Fruit fly (Drosophila melanogaster) whole organism, embryonic: Measurements from ENCODE around the gene Cyp12a4.

Experiments
- Atf-2 ChIP-seq: fragments of 200-800 bp; sonication (Bioruptor generic); optimal IDR thresholded peaks from 2 replicates; lab custom pipeline; 2016; ENCODE audit warnings: missing biosample characterization, missing genetic modification characterization
- Awh ChIP-seq: fragments of 200-800 bp; sonication (Bioruptor generic); IDR thresholded peaks from 2 replicates; pipeline ENCODE4, ENCODE4 v1.3.6; 2022; ENCODE audit warnings: missing biosample characterization, missing genetic modification characterization
- CG10267 ChIP-seq: fragments of 200-800 bp; sonication (Bioruptor generic); optimal IDR thresholded peaks from 2 replicates; lab custom pipeline; 2018; ENCODE audit warnings: missing biosample characterization, mild to moderate bottlenecking, missing genetic modification characterization, moderate library complexity
- CG10462 ChIP-seq: fragments of 200-800 bp; sonication (Bioruptor generic); optimal IDR thresholded peaks from 2 replicates; lab custom pipeline; 2016; ENCODE audit warnings: missing biosample characterization, missing genetic modification characterization
- CG12236 ChIP-seq: fragments of 200-800 bp; sonication (Bioruptor generic); optimal IDR thresholded peaks from 2 replicates; lab custom pipeline; 2016; ENCODE audit warnings: missing biosample characterization, missing genetic modification characterization
- CG13296 ChIP-seq: fragments of 200-800 bp; sonication (Bioruptor generic); optimal IDR thresholded peaks from 3 replicates; lab custom pipeline; 2018; ENCODE audit warnings: missing biosample characterization, mild to moderate bottlenecking, missing genetic modification characterization
- CG14710 ChIP-seq: fragments of 200-800 bp; sonication (Bioruptor generic); optimal IDR thresholded peaks from 3 replicates; lab custom pipeline; 2019; ENCODE audit warnings: missing biosample characterization, mild to moderate bottlenecking, missing genetic modification characterization, moderate library complexity
- CG15479 ChIP-seq: fragments of 200-800 bp; sonication (Bioruptor generic); optimal IDR thresholded peaks from 3 replicates; lab custom pipeline; 2019; ENCODE audit warnings: missing biosample characterization, mild to moderate bottlenecking, missing genetic modification characterization, moderate library complexity
- CG15514 ChIP-seq: fragments of 200-800 bp; sonication (Bioruptor generic); optimal IDR thresholded peaks from 3 replicates; lab custom pipeline; 2017; ENCODE audit warnings: missing biosample characterization, missing genetic modification characterization, mild to moderate bottlenecking, moderate library complexity, missing genetic modification reagents
- CG1647 ChIP-seq: fragments of 200-800 bp; sonication (Bioruptor generic); optimal IDR thresholded peaks from 3 replicates; lab custom pipeline; 2016; ENCODE audit warnings: missing biosample characterization, missing genetic modification characterization
- CG16813 ChIP-seq: fragments of 200-800 bp; sonication (Bioruptor generic); IDR thresholded peaks from 3 replicates; pipeline ENCODE4 v1.3.6; 2022; ENCODE audit warnings: missing biosample characterization, missing genetic modification characterization; ENCODE audit not compliant: partially characterized antibody
- CG17829 ChIP-seq: fragments of 200-800 bp; optimal IDR thresholded peaks from 2 replicates; lab custom pipeline; 2019; ENCODE audit warnings: missing biosample characterization, mild to moderate bottlenecking, missing genetic modification characterization, moderate library complexity
- CG18476 ChIP-seq: fragments of 200-800 bp; sonication (Bioruptor generic); optimal IDR thresholded peaks from 2 replicates; lab custom pipeline; 2016; ENCODE audit warnings: missing biosample characterization, mild to moderate bottlenecking, missing genetic modification characterization
- CG30403 ChIP-seq: fragments of 200-800 bp; sonication (Bioruptor generic); optimal IDR thresholded peaks from 3 replicates; lab custom pipeline; 2016; ENCODE audit warnings: missing biosample characterization, missing genetic modification characterization
- CG32767 ChIP-seq: fragments of 200-800 bp; sonication (Bioruptor generic); IDR thresholded peaks from 2 replicates; pipeline ENCODE4 v1.3.6; 2022; ENCODE audit warnings: missing biosample characterization, missing genetic modification characterization
- CG3407 ChIP-seq: fragments of 200-800 bp; sonication (Bioruptor generic); optimal IDR thresholded peaks from 2 replicates; lab custom pipeline; 2018; ENCODE audit warnings: missing biosample characterization, mild to moderate bottlenecking, missing genetic modification characterization
- CG42726 ChIP-seq: fragments of 200-800 bp; sonication (Bioruptor generic); IDR thresholded peaks from 2 replicates; pipeline ENCODE4 v1.3.6; 2022; ENCODE audit warnings: missing biosample characterization, missing genetic modification characterization; ENCODE audit not compliant: partially characterized antibody
- CG6654 ChIP-seq: fragments of 200-800 bp; sonication (Bioruptor generic); optimal IDR thresholded peaks from 2 replicates; lab custom pipeline; 2017; ENCODE audit warnings: missing biosample characterization, mild to moderate bottlenecking, missing genetic modification characterization
- CG7556 ChIP-seq: fragments of 200-800 bp; sonication (Bioruptor generic); optimal IDR thresholded peaks from 2 replicates; lab custom pipeline; 2017; ENCODE audit warnings: missing biosample characterization, mild to moderate bottlenecking, missing genetic modification characterization
- CG9437 ChIP-seq: fragments of 200-800 bp; sonication (Bioruptor generic); optimal IDR thresholded peaks from 2 replicates; lab custom pipeline; 2018; ENCODE audit warnings: missing biosample characterization, mild to moderate bottlenecking, missing genetic modification characterization
- Chrac-16 ChIP-seq: fragments of 200-800 bp; sonication (Bioruptor generic); optimal IDR thresholded peaks from 3 replicates; lab custom pipeline; 2016; ENCODE audit warnings: missing biosample characterization, missing genetic modification characterization
- Dip2 ChIP-seq: fragments of 200-800 bp; sonication (Bioruptor generic); IDR thresholded peaks from 2 replicates; pipeline ENCODE4 v1.3.6; 2022; ENCODE audit warnings: missing biosample characterization, missing genetic modification characterization
- ERR ChIP-seq: fragments of 200-800 bp; sonication (Bioruptor generic); optimal IDR thresholded peaks from 2 replicates; lab custom pipeline; 2016; ENCODE audit warnings: missing biosample characterization, missing genetic modification characterization
- HmgD ChIP-seq: fragments of 200-800 bp; sonication (Bioruptor generic); optimal IDR thresholded peaks from 3 replicates; lab custom pipeline; 2016; ENCODE audit warnings: missing biosample characterization, missing genetic modification characterization
- Hmr ChIP-seq: fragments of 200-800 bp; sonication (Bioruptor generic); optimal IDR thresholded peaks from 3 replicates; lab custom pipeline; 2017; ENCODE audit warnings: mild to moderate bottlenecking, missing biosample characterization, missing genetic modification reagents, missing genetic modification characterization
- MTF-1 ChIP-seq: fragments of 200-800 bp; sonication (Bioruptor generic); optimal IDR thresholded peaks from 2 replicates; lab custom pipeline; 2018; ENCODE audit warnings: missing biosample characterization, mild to moderate bottlenecking, missing genetic modification characterization, borderline replicate concordance
- Mad ChIP-seq: fragments of 200-800 bp; sonication (Bioruptor generic); optimal IDR thresholded peaks from 2 replicates; lab custom pipeline; 2016; ENCODE audit warnings: missing biosample characterization, missing genetic modification characterization
- Nf-YB ChIP-seq: fragments of 200-800 bp; sonication (Bioruptor generic); optimal IDR thresholded peaks from 3 replicates; lab custom pipeline; 2019; ENCODE audit warnings: missing biosample characterization, mild to moderate bottlenecking, missing genetic modification characterization, moderate library complexity
- Ssrp ChIP-seq: fragments of 200-800 bp; sonication (Bioruptor generic); optimal IDR thresholded peaks from 2 replicates; lab custom pipeline; 2018; ENCODE audit warnings: missing biosample characterization, mild to moderate bottlenecking, missing genetic modification characterization, moderate library complexity
- Stat92E ChIP-seq, 3 experiments: fragments of >200 bp in 2 of 3; fragments of 200-800 bp in 1 of 3; sonication (Bioruptor generic) in 1 of 3; optimal IDR thresholded peaks; 2 replicates each; lab custom pipeline; 2017 to 2019; ENCODE audit warnings: missing biosample characterization in 3 of 3, missing genetic modification characterization in 3 of 3, mild to moderate bottlenecking in 1 of 3, moderate library complexity in 1 of 3
- Usf ChIP-seq: fragments of 200-800 bp; sonication (Bioruptor generic); optimal IDR thresholded peaks from 2 replicates; lab custom pipeline; 2017; ENCODE audit warnings: missing genotype, missing biosample characterization, missing genetic modification characterization
- al ChIP-seq: fragments of 200-800 bp; sonication (Bioruptor generic); IDR thresholded peaks from 2 replicates; pipeline ENCODE4 v1.3.6; 2022; ENCODE audit warnings: missing biosample characterization, missing genetic modification characterization
- cad ChIP-seq: fragments of >200 bp; optimal IDR thresholded peaks from 2 replicates; lab custom pipeline; 2017; ENCODE audit warnings: missing biosample characterization, missing genetic modification characterization
- cg ChIP-seq: fragments of 200-800 bp; sonication (Bioruptor generic); optimal IDR thresholded peaks from 3 replicates; lab custom pipeline; 2019; ENCODE audit warnings: missing biosample characterization, mild to moderate bottlenecking, missing genetic modification characterization, moderate library complexity
- croc ChIP-seq: fragments of 200-800 bp; sonication (Bioruptor generic); conservative IDR thresholded peaks from 3 replicates; pipeline ENCODE4 v1.3.6; 2022; ENCODE audit warnings: missing biosample characterization, missing genetic modification characterization
- en ChIP-seq: fragments of 200-800 bp; sonication (Bioruptor generic); optimal IDR thresholded peaks from 2 replicates; lab custom pipeline; 2016; ENCODE audit warnings: missing biosample characterization, missing genetic modification characterization
- fu2 ChIP-seq: fragments of 200-800 bp; sonication (Bioruptor generic); optimal IDR thresholded peaks from 2 replicates; lab custom pipeline; 2016; ENCODE audit warnings: missing biosample characterization, missing genetic modification characterization
- gsb ChIP-seq: fragments of 200-800 bp; sonication (Bioruptor generic); IDR thresholded peaks from 2 replicates; pipeline ENCODE4 v1.3.6; 2022; ENCODE audit warnings: missing biosample characterization, missing genetic modification characterization
- klu ChIP-seq: fragments of 200-800 bp; sonication (Bioruptor generic); IDR thresholded peaks from 2 replicates; pipeline ENCODE4 v1.3.6; 2022; ENCODE audit warnings: missing biosample characterization, missing genetic modification characterization
- nerfin-2 ChIP-seq: fragments of 200-800 bp; sonication (Bioruptor generic); IDR thresholded peaks from 2 replicates; pipeline ENCODE4 v1.3.6; 2022; ENCODE audit warnings: missing biosample characterization, missing genetic modification characterization; ENCODE audit not compliant: partially characterized antibody
- otp ChIP-seq: fragments of 200-800 bp; sonication (Bioruptor generic); IDR thresholded peaks from 3 replicates; pipeline ENCODE4, ENCODE4 v1.3.6; 2022; ENCODE audit warnings: missing biosample characterization, missing genetic modification characterization
- pita ChIP-seq: fragments of 200-800 bp; sonication (Bioruptor generic); optimal IDR thresholded peaks from 2 replicates; lab custom pipeline; 2017; ENCODE audit warnings: missing biosample characterization, mild to moderate bottlenecking, missing genetic modification characterization
- pnt ChIP-seq: fragments of 200-800 bp; sonication (Bioruptor generic); optimal IDR thresholded peaks from 3 replicates; lab custom pipeline; 2016; ENCODE audit warnings: missing biosample characterization, missing genetic modification characterization
- sens ChIP-seq: fragments of 200-800 bp; sonication (Bioruptor generic); peaks from one replicate; lab custom pipeline; 2016; ENCODE audit warnings: missing biosample characterization, missing genetic modification characterization
- slou ChIP-seq: fragments of 200-800 bp; sonication (Bioruptor generic); optimal IDR thresholded peaks from 3 replicates; lab custom pipeline; 2016; ENCODE audit warnings: missing biosample characterization, missing genetic modification characterization
- stwl ChIP-seq: fragments of 200-800 bp; sonication (Bioruptor generic); optimal IDR thresholded peaks from 3 replicates; lab custom pipeline; 2018; ENCODE audit warnings: missing biosample characterization, mild to moderate bottlenecking, missing genetic modification characterization, moderate library complexity
- tap ChIP-seq: fragments of 200-800 bp; optimal IDR thresholded peaks from 3 replicates; lab custom pipeline; 2019; ENCODE audit warnings: missing biosample characterization, mild to moderate bottlenecking, missing genetic modification characterization, moderate library complexity
- wdn ChIP-seq: fragments of 200-800 bp; sonication (Bioruptor generic); IDR thresholded peaks from 2 replicates; pipeline ENCODE4 v1.3.6; 2022; ENCODE audit warnings: missing biosample characterization, missing genetic modification characterization
- zf30C ChIP-seq: fragments of 200-800 bp; sonication (Bioruptor generic); optimal IDR thresholded peaks from 3 replicates; lab custom pipeline; 2018; ENCODE audit warnings: missing biosample characterization, mild to moderate bottlenecking, missing genetic modification characterization

The Cyp12a4 gene

DNA sequence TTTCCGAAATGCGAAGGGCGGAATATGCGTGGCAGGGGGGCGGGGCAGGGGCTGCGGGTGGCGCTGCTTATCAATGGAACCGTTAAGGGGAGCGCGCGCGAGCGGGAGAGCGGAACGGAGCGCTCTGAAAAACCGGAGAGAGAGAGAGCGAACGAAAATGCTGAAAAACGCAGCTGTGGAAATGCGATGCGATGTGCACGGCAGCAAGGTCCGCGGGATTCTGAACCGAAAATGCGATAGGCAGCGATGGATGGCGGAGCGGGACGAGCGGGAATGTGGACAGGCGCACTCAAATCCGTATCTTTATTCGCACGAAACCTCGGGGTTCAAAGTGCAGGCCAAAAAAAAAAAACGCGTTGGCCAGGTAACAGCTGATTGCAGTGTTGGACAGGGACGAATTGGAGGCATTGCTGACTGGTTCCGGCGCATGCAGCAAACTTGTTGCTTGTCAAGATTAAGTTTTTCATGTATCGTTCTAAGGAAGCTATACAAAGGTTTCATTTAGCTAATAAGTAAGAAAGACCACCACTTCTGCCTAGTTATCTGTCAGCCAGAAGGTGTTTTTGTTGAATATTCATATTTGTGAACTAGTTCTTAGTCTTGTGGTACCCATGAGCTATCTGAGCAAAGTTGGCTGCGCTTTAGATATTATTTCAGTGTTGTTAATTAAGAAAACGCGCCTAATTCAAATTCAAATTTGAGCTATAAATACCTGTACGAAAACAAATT, 12.7 kb downstream of the Cyp12a4 start, which contains the start of gene Ppcs (continued):
- TF ChIP-seq Chrac-16, result peak; percentile 54
- peak in 1 of 3 experiments; percentile 24 for TF ChIP-seq Stat92E (GFP tag; optimal IDR thresholded peaks at IDR 0.05; lab: Kevin White, UChicago)
- peak; percentile 98 for TF ChIP-seq CG10267 (tag; lab: Kevin White, UChicago)
- no peak for TF ChIP-seq CG16813 (GFP tag; lab: Robert Waterston, UW)
- TF ChIP-seq CG3407 (GFP tag; lab: Kevin White, UChicago), result peak; percentile 23
- TF ChIP-seq stwl (tag; lab: Kevin White, UChicago), result peak; percentile 62
- TF ChIP-seq HmgD, result peak; percentile 73
- TF ChIP-seq fu2, result peak; percentile 73
- TF ChIP-seq ERR (GFP tag; lab: Kevin White, UChicago), result peak; percentile 35
- TF ChIP-seq Atf-2, result peak; percentile 54
- no peak for TF ChIP-seq zf30C (GFP tag; lab: Kevin White, UChicago)
- peak; percentile 75 for TF ChIP-seq CG30403 (GFP tag; lab: Kevin White, UChicago)
- no peak for TF ChIP-seq CG6654
- TF ChIP-seq CG15514 (GFP tag; lab: Kevin White, UChicago), result peak; percentile 100
- TF ChIP-seq CG9437 (GFP tag; lab: Kevin White, UChicago), result peak; percentile 57
- no peak for TF ChIP-seq tap (tag; lab: Kevin White, UChicago)
- no peak for TF ChIP-seq CG32767 (GFP tag; lab: Robert Waterston, UW)
- no peak for TF ChIP-seq Dip2 (GFP tag; lab: Robert Waterston, UW)
- peak; percentile 65 for TF ChIP-seq slou (GFP tag; lab: Kevin White, UChicago)
- TF ChIP-seq CG14710 (tag; lab: Kevin White, UChicago), result peak; percentile 80
- TF ChIP-seq Awh (GFP tag; lab: Robert Waterston, UW), result no peak
- peak; percentile 13; the same call in 1 of the 3 replicates for TF ChIP-seq croc (GFP tag; lab: Robert Waterston, UW)
- TF ChIP-seq CG18476 (GFP tag; lab: Kevin White, UChicago), result peak; percentile 58
- no peak for TF ChIP-seq nerfin-2 (GFP tag; lab: Robert Waterston, UW)
- TF ChIP-seq CG12236 (GFP tag; lab: Kevin White, UChicago), result peak; percentile 44
- TF ChIP-seq CG10462 (GFP tag; lab: Kevin White, UChicago), result no peak
- TF ChIP-seq CG42726, result peak; percentile 56
- peak; percentile 77 for TF ChIP-seq Hmr (GFP tag; lab: Kevin White, UChicago)
- peak; percentile 23 for TF ChIP-seq CG1647 (GFP tag; lab: Kevin White, UChicago)
- no peak for TF ChIP-seq cg (GFP tag; lab: Kevin White, UChicago)
- peak; percentile 11 for TF ChIP-seq Ssrp (tag; lab: Kevin White, UChicago)
- TF ChIP-seq sens (GFP tag; lab: Kevin White, UChicago), result peak; percentile 81
- TF ChIP-seq pnt (GFP tag; lab: Kevin White, UChicago), result no peak
- no peak for TF ChIP-seq wdn (GFP tag; lab: Robert Waterston, UW)
- peak; percentile 10 for TF ChIP-seq CG17829 (tag; lab: Kevin White, UChicago)
- peak; percentile 28 for TF ChIP-seq Nf-YB (GFP tag; lab: Kevin White, UChicago)
- TF ChIP-seq klu (GFP tag; lab: Robert Waterston, UW), result peak; percentile 45; the same call in 1 of the 2 replicates
- TF ChIP-seq Mad (GFP tag; lab: Kevin White, UChicago), result peak; percentile 4
- TF ChIP-seq CG7556 (GFP tag; lab: Kevin White, UChicago), result peak; percentile 57
- TF ChIP-seq CG13296 (GFP tag; lab: Kevin White, UChicago), result peak; percentile 73
- TF ChIP-seq al (GFP tag; lab: Robert Waterston, UW), result 0 out of 2 replicates have a peak, but pooled peaks have one; percentile 35
- peak; percentile 35 for TF ChIP-seq MTF-1 (GFP tag; lab: Kevin White, UChicago)
- no peak for TF ChIP-seq cad
- no peak for TF ChIP-seq Usf
- no peak for TF ChIP-seq pita (GFP tag; lab: Kevin White, UChicago)
- TF ChIP-seq gsb, result no peak
- TF ChIP-seq en (GFP tag; lab: Kevin White, UChicago), result no peak
- TF ChIP-seq otp (GFP tag; lab: Robert Waterston, UW), result peak; percentile 45; the same call in 2 of the 3 replicates
- TF ChIP-seq CG15479 (GFP tag; lab: Kevin White, UChicago), result no peak
